Fruit fly (Drosophila melanogaster): ENCODE data around the gene CG5265.

DNA sequence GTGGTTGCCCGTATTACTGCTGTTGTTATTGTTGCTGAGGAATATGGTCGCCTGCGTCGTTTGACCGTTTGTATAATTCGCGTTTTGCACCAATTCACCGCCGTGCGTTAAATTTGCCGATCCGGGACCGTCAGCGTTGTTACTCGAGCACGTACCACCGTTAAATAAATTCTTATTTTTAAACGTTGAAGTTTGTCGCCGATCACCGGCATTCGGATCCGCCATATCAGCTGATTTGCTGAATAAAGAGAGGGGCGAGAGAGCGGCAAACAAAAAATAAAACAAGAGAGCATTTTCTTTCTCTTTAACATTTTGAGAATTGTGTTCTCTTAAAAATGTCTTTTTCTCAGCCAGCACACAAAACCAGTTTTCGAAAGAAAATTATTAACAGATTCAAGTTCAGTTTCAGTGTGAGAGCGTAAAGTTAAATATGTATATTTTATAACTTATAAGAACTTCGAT, 19.9 kb upstream of the CG5265 start:
- TF ChIP-seq lola (GFP tag; optimal IDR thresholded peaks at IDR 0.05) (peak; percentile 45), h (GFP tag; optimal IDR thresholded peaks at IDR 0.05) (no peak), psq (GFP tag; optimal IDR thresholded peaks at IDR 0.05) (no peak), br (GFP tag; optimal IDR thresholded peaks at IDR 0.05) (peak; percentile 12), sage (GFP tag; optimal IDR thresholded peaks at IDR 0.05) (peak; percentile 73), Dfd (GFP tag; optimal IDR thresholded peaks at IDR 0.05) (no peak)

Measured in whole organism, wandering third instar larva.